Fruit fly (Drosophila melanogaster): Measurements from ENCODE around the gene PolI.

Gene PolI

DNA sequence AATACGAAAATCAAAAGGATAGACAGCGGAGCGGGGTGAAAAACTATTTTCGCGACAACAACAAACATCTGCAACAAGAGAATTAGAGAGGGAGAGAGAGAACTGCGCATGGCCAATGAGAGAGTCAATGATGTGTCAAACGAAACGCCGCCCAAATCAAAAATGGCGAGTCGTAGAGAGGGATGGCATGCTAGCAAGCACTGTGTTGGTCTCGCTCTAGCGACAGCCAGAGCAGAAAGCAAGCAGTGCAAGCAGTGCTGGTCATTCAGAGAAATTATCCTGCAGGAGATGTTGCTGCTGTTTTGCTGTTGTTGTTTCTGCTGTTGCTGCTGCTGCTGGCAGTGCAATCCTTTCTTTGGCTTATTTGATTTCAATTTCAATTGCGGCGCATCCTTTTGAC is 42.4 kb upstream of the PolI start (continued):
- TF ChIP-seq ewg (GFP tag; optimal IDR thresholded peaks at IDR 0.05), result peak; percentile 98
- no peak for TF ChIP-seq CG12659 (GFP tag; optimal IDR thresholded peaks at IDR 0.05)
- no peak for TF ChIP-seq CG10209 (GFP tag; optimal IDR thresholded peaks at IDR 0.05)
- no peak for TF ChIP-seq schlank (tag; optimal IDR thresholded peaks at IDR 0.05)
- no peak for TF ChIP-seq lilli (GFP tag; optimal IDR thresholded peaks at IDR 0.05)
- no peak for TF ChIP-seq Hsf (GFP tag; optimal IDR thresholded peaks at IDR 0.05)
- no peak for TF ChIP-seq B-H2 (GFP tag; optimal IDR thresholded peaks at IDR 0.05)
- TF ChIP-seq cato (GFP tag; optimal IDR thresholded peaks at IDR 0.05; ENCODE audit: borderline replicate concordance), result no peak
- TF ChIP-seq Dad (GFP tag; optimal IDR thresholded peaks at IDR 0.05), result no peak
- TF ChIP-seq stwl (tag; optimal IDR thresholded peaks at IDR 0.05), result no peak
- TF ChIP-seq ci (GFP tag; IDR thresholded peaks at IDR 0.05), result peak; percentile 39; the same call in 1 of the 3 replicates
- TF ChIP-seq CG6854 (GFP tag; optimal IDR thresholded peaks at IDR 0.05), result no peak
- TF ChIP-seq ttk (GFP tag; IDR thresholded peaks at IDR 0.05), result 0 out of 2 replicates have a peak, but pooled peaks have one; percentile 25
- TF ChIP-seq Hmx (GFP tag; optimal IDR thresholded peaks at IDR 0.05), result no peak
- no peak for TF ChIP-seq sisA (GFP tag; IDR thresholded peaks at IDR 0.05)
- no peak for TF ChIP-seq BtbVII (GFP tag; optimal IDR thresholded peaks at IDR 0.05)
- TF ChIP-seq CG8478 (optimal IDR thresholded peaks at IDR 0.05), result peak; percentile 97
- peak; percentile 44 for TF ChIP-seq CG17829 (tag; optimal IDR thresholded peaks at IDR 0.05)

DNA sequence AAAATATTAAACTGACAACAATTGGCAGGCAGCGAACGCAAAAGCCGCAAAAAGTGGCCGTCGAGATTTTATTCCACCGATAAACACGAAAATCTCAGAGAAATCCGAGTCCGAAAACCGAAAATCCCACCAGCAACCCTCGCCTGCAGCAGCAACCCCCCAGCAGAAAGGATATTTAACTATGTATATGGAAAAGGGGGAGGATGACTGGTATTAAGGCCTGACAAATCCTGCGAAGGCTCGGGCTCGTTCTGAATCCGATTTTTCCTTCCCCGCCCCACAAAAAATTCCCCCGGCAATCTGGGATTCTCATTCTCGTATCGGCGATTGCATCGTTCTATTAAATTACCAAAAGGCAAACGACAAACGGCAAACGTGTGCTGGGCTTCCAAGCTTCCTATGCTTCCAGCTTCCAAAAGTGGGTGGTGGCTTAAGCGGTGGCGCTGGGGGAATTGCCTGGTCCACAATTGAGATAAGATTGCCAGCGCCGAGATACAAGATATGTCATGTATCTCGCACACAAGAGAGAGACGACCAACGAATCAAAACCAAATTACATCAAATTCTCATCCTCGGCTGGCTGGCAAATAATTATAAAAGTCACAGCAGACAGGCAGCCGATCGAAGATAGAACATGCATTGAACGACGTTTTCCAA is 40.9 kb upstream of the PolI start:
- TF ChIP-seq sens (GFP tag) (peak; percentile 22), sd (tag; optimal IDR thresholded peaks at IDR 0.05) (no peak), CG42726 (GFP tag; IDR thresholded peaks at IDR 0.05; ENCODE audit: partially characterized antibody) (no peak), CG10462 (GFP tag; optimal IDR thresholded peaks at IDR 0.05) (no peak), oc (tag; optimal IDR thresholded peaks at IDR 0.05) (peak; percentile 35), CG17912 (GFP tag; optimal IDR thresholded peaks at IDR 0.05) (no peak), CG12071 (GFP tag; optimal IDR thresholded peaks at IDR 0.05) (no peak), CG8388 (GFP tag; optimal IDR thresholded peaks at IDR 0.05) (no peak), az2 (GFP tag; optimal IDR thresholded peaks at IDR 0.05) (no peak), grn (GFP tag; optimal IDR thresholded peaks at IDR 0.05) (peak; percentile 96), Chrac-16 (GFP tag; optimal IDR thresholded peaks at IDR 0.05) (no peak), tgo (GFP tag; IDR thresholded peaks at IDR 0.05) (no peak), insv (GFP tag; optimal IDR thresholded peaks at IDR 0.05) (no peak), Nf-YB (GFP tag; optimal IDR thresholded peaks at IDR 0.05) (peak; percentile 78), Hey (tag; optimal IDR thresholded peaks at IDR 0.05) (peak; percentile 34), CG14050 (GFP tag; IDR thresholded peaks at IDR 0.05) (no peak), Nf-YC (tag; optimal IDR thresholded peaks at IDR 0.05) (peak; percentile 52), D19B (GFP tag; optimal IDR thresholded peaks at IDR 0.05) (no peak)

DNA sequence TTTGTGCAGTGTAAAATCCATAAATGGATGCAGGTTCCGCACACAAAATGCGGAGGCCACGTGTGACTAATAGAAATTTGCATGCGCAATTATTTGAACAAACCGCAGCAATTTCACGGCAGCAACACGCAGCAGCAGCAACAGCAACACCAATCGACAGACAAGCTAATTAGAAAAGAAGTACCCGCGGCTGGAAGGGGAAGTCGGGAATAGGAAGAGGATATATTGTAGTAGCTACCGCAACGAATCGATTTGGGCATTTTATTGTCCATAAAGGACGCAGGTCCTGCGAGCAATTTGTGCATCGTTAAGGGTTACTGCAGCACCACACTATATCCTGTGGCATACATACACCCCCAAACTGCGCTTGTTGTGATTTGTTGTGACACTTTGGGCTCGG is 40.2 kb upstream of the PolI start:
- peak; percentile 64 for TF ChIP-seq cad (GFP tag; optimal IDR thresholded peaks at IDR 0.05)
- TF ChIP-seq gsb-n (tag; optimal IDR thresholded peaks at IDR 0.05), result peak; percentile 79
- no peak for TF ChIP-seq D19B (GFP tag; optimal IDR thresholded peaks at IDR 0.05)
- TF ChIP-seq CG16813 (GFP tag; IDR thresholded peaks at IDR 0.05; ENCODE audit: partially characterized antibody), result peak; percentile 11; the same call in 1 of the 3 replicates
- no peak for TF ChIP-seq prd (optimal IDR thresholded peaks at IDR 0.05)
- peak; percentile 42; the same call in 1 of the 3 replicates for TF ChIP-seq prd (GFP tag; IDR thresholded peaks at IDR 0.05)
- no peak for TF ChIP-seq CG8944 (GFP tag; optimal IDR thresholded peaks at IDR 0.05)
- TF ChIP-seq zen (tag; optimal IDR thresholded peaks at IDR 0.05), result peak; percentile 73
